Fruit fly (Drosophila melanogaster) whole organism, embryonic: ENCODE measurements around the gene CG12659.

ENCODE experiments used
- Atf-2 ChIP-seq: fragments of 200-800 bp; sonication (Bioruptor generic); optimal IDR thresholded peaks from 2 replicates; lab custom pipeline; 2016; ENCODE audit warnings: missing biosample characterization, missing genetic modification characterization
- Atf3 ChIP-seq: fragments of 200-800 bp; sonication (Bioruptor generic); optimal IDR thresholded peaks from 3 replicates; lab custom pipeline; 2016; ENCODE audit warnings: missing biosample characterization, missing genetic modification characterization
- CG10959 ChIP-seq: fragments of 200-800 bp; sonication (Bioruptor generic); IDR thresholded peaks from 2 replicates; pipeline ENCODE4 v1.3.6; 2022; ENCODE audit warnings: missing biosample characterization, missing genetic modification characterization
- CG11247 ChIP-seq: fragments of 200-800 bp; sonication (Bioruptor generic); IDR thresholded peaks from 2 replicates; pipeline ENCODE4 v1.3.6; 2022; ENCODE audit warnings: missing biosample characterization, missing genetic modification characterization
- CG11560 ChIP-seq: fragments of 200-800 bp; sonication (Bioruptor generic); IDR thresholded peaks from 3 replicates; pipeline ENCODE4 v1.3.6; 2022; ENCODE audit warnings: missing biosample characterization, missing genetic modification characterization
- CG1233 ChIP-seq: fragments of 200-800 bp; sonication (Bioruptor generic); optimal IDR thresholded peaks from 4 replicates; lab custom pipeline; 2018; ENCODE audit warnings: missing biosample characterization, mild to moderate bottlenecking, missing genetic modification characterization
- CG12769 ChIP-seq: fragments of 200-800 bp; sonication (Bioruptor generic); optimal IDR thresholded peaks from 2 replicates; lab custom pipeline; 2019; ENCODE audit warnings: missing biosample characterization, mild to moderate bottlenecking, missing genetic modification characterization, moderate library complexity
- CG13287 ChIP-seq: fragments of 200-800 bp; sonication (Bioruptor generic); IDR thresholded peaks from 2 replicates; pipeline ENCODE4 v1.3.6; 2022; ENCODE audit warnings: missing biosample characterization, missing genetic modification characterization; ENCODE audit not compliant: partially characterized antibody
- CG13624 ChIP-seq: fragments of 200-800 bp; sonication (Bioruptor generic); optimal IDR thresholded peaks from 2 replicates; lab custom pipeline; 2016; ENCODE audit warnings: missing biosample characterization, missing genetic modification characterization
- CG14667 ChIP-seq: fragments of 200-800 bp; sonication (Bioruptor generic); IDR thresholded peaks from 2 replicates; pipeline ENCODE4 v1.3.6; 2022; ENCODE audit warnings: missing biosample characterization, missing genetic modification characterization
- CG16815 ChIP-seq: fragments of 200-800 bp; sonication (Bioruptor generic); optimal IDR thresholded peaks from 3 replicates; lab custom pipeline; 2017; ENCODE audit warnings: missing biosample characterization, mild to moderate bottlenecking, missing genetic modification characterization
- CG30431 ChIP-seq: fragments of 200-800 bp; sonication (Bioruptor generic); optimal IDR thresholded peaks from 2 replicates; lab custom pipeline; 2017; ENCODE audit warnings: missing biosample characterization, missing genetic modification characterization
- CG32767 ChIP-seq: fragments of 200-800 bp; sonication (Bioruptor generic); IDR thresholded peaks from 2 replicates; pipeline ENCODE4 v1.3.6; 2022; ENCODE audit warnings: missing biosample characterization, missing genetic modification characterization
- CG33213 ChIP-seq: fragments of 200-800 bp; sonication (Bioruptor generic); optimal IDR thresholded peaks from 3 replicates; lab custom pipeline; 2016; ENCODE audit warnings: missing biosample characterization, missing genetic modification characterization
- CG3847 ChIP-seq: fragments of 200-800 bp; sonication (Bioruptor generic); IDR thresholded peaks from 2 replicates; pipeline ENCODE4 v1.3.6; 2022; ENCODE audit warnings: missing biosample characterization, missing genetic modification characterization
- CG4282 ChIP-seq: fragments of 200-800 bp; sonication (Bioruptor generic); optimal IDR thresholded peaks from 2 replicates; lab custom pipeline; 2016; ENCODE audit warnings: missing biosample characterization, missing genetic modification characterization
- CG4360 ChIP-seq: fragments of 200-800 bp; sonication (Bioruptor generic); IDR thresholded peaks from 2 replicates; pipeline ENCODE4 v1.3.6; 2022; ENCODE audit warnings: missing biosample characterization, missing genetic modification characterization
- CG6175 ChIP-seq: fragments of 200-800 bp; sonication (Bioruptor generic); IDR thresholded peaks from 3 replicates; pipeline ENCODE4 v1.3.6; 2022; ENCODE audit warnings: missing biosample characterization, missing genetic modification characterization
- CG7928 ChIP-seq: fragments of 200-800 bp; sonication (Bioruptor generic); optimal IDR thresholded peaks from 2 replicates; lab custom pipeline; 2017; ENCODE audit warnings: missing biosample characterization, mild to moderate bottlenecking, missing genetic modification characterization
- CG7987 ChIP-seq: fragments of 200-800 bp; sonication (Bioruptor generic); optimal IDR thresholded peaks from 2 replicates; lab custom pipeline; 2018; ENCODE audit warnings: missing biosample characterization, mild to moderate bottlenecking, missing genetic modification characterization, moderate library complexity
- Deaf1 ChIP-seq: fragments of 200-800 bp; optimal IDR thresholded peaks from 3 replicates; lab custom pipeline; 2019; ENCODE audit warnings: missing biosample characterization, mild to moderate bottlenecking, missing genetic modification characterization, moderate library complexity
- Dref ChIP-seq: fragments of 200-800 bp; sonication (Bioruptor generic); IDR thresholded peaks from 2 replicates; pipeline ENCODE4 v1.3.6; 2022; ENCODE audit warnings: missing biosample characterization, missing genetic modification characterization
- Elba2 ChIP-seq: fragments of 200-800 bp; sonication (Bioruptor generic); optimal IDR thresholded peaks from 3 replicates; lab custom pipeline; 2016; ENCODE audit warnings: missing biosample characterization, missing genetic modification characterization
- Fer1 ChIP-seq: fragments of 200-800 bp; sonication (Bioruptor generic); optimal IDR thresholded peaks from 2 replicates; lab custom pipeline; 2017; ENCODE audit warnings: missing biosample characterization, mild to moderate bottlenecking, missing genetic modification characterization
- HHEX ChIP-seq: fragments of 200-800 bp; sonication (Bioruptor generic); optimal IDR thresholded peaks from 3 replicates; lab custom pipeline; 2017; ENCODE audit warnings: missing biosample characterization, mild to moderate bottlenecking, missing genetic modification characterization, missing genetic modification reagents
- Hsf ChIP-seq: fragments of 200-800 bp; sonication (Bioruptor generic); optimal IDR thresholded peaks from 3 replicates; lab custom pipeline; 2016; ENCODE audit warnings: missing biosample characterization, missing genetic modification characterization
- NK7.1 ChIP-seq: fragments of 200-800 bp; sonication (Bioruptor generic); optimal IDR thresholded peaks from 3 replicates; lab custom pipeline; 2016; ENCODE audit warnings: missing biosample characterization, missing genetic modification characterization
- Oaz ChIP-seq: fragments of 200-800 bp; sonication (Bioruptor generic); IDR thresholded peaks from 2 replicates; pipeline ENCODE4 v1.3.6; 2022; ENCODE audit warnings: missing biosample characterization, missing genetic modification characterization
- Six4 ChIP-seq: fragments of 200-800 bp; sonication (Bioruptor generic); optimal IDR thresholded peaks from 2 replicates; lab custom pipeline; 2016; ENCODE audit warnings: missing biosample characterization, missing genetic modification characterization
- TFAM ChIP-seq: fragments of 200-800 bp; sonication (Bioruptor generic); optimal IDR thresholded peaks from 2 replicates; lab custom pipeline; 2017; ENCODE audit warnings: missing biosample characterization, missing genetic modification characterization, inconsistent platforms
- Trl ChIP-seq, 3 experiments: fragments of >200 bp in 2 of 3; fragments of 200-800 bp in 1 of 3; sonication (Bioruptor generic) in 1 of 3; optimal IDR thresholded peaks; 2 replicates in 1 of 3; 3 replicates in 2 of 3; lab custom pipeline; 2016 to 2017; ENCODE audit warnings: missing biosample characterization in 1 of 3, missing genetic modification characterization in 1 of 3
- Xbp1 ChIP-seq: fragments of 200-800 bp; sonication (Bioruptor generic); optimal IDR thresholded peaks from 3 replicates; lab custom pipeline; 2016; ENCODE audit warnings: missing biosample characterization, mild to moderate bottlenecking, missing genetic modification characterization
- al ChIP-seq: fragments of 200-800 bp; sonication (Bioruptor generic); IDR thresholded peaks from 2 replicates; pipeline ENCODE4 v1.3.6; 2022; ENCODE audit warnings: missing biosample characterization, missing genetic modification characterization
- bcd ChIP-seq: fragments of 200-800 bp; sonication (Bioruptor generic); optimal IDR thresholded peaks from 2 replicates; lab custom pipeline; 2017; ENCODE audit warnings: missing biosample characterization, mild to moderate bottlenecking, missing genetic modification characterization
- ci ChIP-seq: fragments of 200-800 bp; sonication (Bioruptor generic); IDR thresholded peaks from 3 replicates; pipeline ENCODE4 v1.3.6; 2022; ENCODE audit warnings: missing biosample characterization, missing genetic modification characterization
- crp ChIP-seq, 2 experiments: fragments of 200-800 bp; sonication (Bioruptor generic); optimal IDR thresholded peaks; 2 replicates in 1 of 2; 3 replicates in 1 of 2; lab custom pipeline; 2017; ENCODE audit warnings: missing biosample characterization in 2 of 2, missing genetic modification characterization in 2 of 2, mild to moderate bottlenecking in 1 of 2, moderate library complexity in 1 of 2
- dimm ChIP-seq: fragments of 200-800 bp; sonication (Bioruptor generic); IDR thresholded peaks from 2 replicates; pipeline ENCODE4 v1.3.6; 2022; ENCODE audit warnings: missing biosample characterization, missing genetic modification characterization
- fu2 ChIP-seq: fragments of 200-800 bp; sonication (Bioruptor generic); optimal IDR thresholded peaks from 2 replicates; lab custom pipeline; 2016; ENCODE audit warnings: missing biosample characterization, missing genetic modification characterization
- ind ChIP-seq: fragments of 200-800 bp; sonication (Bioruptor generic); optimal IDR thresholded peaks from 3 replicates; lab custom pipeline; 2016; ENCODE audit warnings: missing biosample characterization, missing genetic modification characterization
- insv ChIP-seq, 2 experiments: fragments of 200-800 bp; sonication (Bioruptor generic); optimal IDR thresholded peaks; 3 replicates each; lab custom pipeline; 2016 to 2018; ENCODE audit warnings: missing biosample characterization in 2 of 2, missing genetic modification characterization in 2 of 2
- jigr1 ChIP-seq: fragments of 200-800 bp; sonication (Bioruptor generic); IDR thresholded peaks from 3 replicates; pipeline ENCODE4 v1.3.6; 2022; ENCODE audit warnings: missing biosample characterization, missing genetic modification characterization
- mam ChIP-seq: fragments of 200-800 bp; sonication (Bioruptor generic); optimal IDR thresholded peaks from 3 replicates; lab custom pipeline; 2016; ENCODE audit warnings: missing biosample characterization, missing genetic modification characterization
- mirr ChIP-seq: fragments of 200-800 bp; sonication (Bioruptor generic); optimal IDR thresholded peaks from 3 replicates; lab custom pipeline; 2018; ENCODE audit warnings: missing biosample characterization, mild to moderate bottlenecking, missing genetic modification characterization
- nom ChIP-seq: fragments of 200-800 bp; sonication (Bioruptor generic); optimal IDR thresholded peaks from 2 replicates; lab custom pipeline; 2017; ENCODE audit warnings: missing biosample characterization, missing genetic modification characterization, mild to moderate bottlenecking, moderate library complexity, missing genetic modification reagents
- otp ChIP-seq: fragments of 200-800 bp; sonication (Bioruptor generic); IDR thresholded peaks from 3 replicates; pipeline ENCODE4, ENCODE4 v1.3.6; 2022; ENCODE audit warnings: missing biosample characterization, missing genetic modification characterization
- phol ChIP-seq: fragments of 200-800 bp; sonication (Bioruptor generic); optimal IDR thresholded peaks from 3 replicates; lab custom pipeline; 2018; ENCODE audit warnings: missing biosample characterization, mild to moderate bottlenecking, missing genetic modification characterization, moderate library complexity
- pnt ChIP-seq: fragments of 200-800 bp; sonication (Bioruptor generic); optimal IDR thresholded peaks from 3 replicates; lab custom pipeline; 2016; ENCODE audit warnings: missing biosample characterization, missing genetic modification characterization
- slou ChIP-seq: fragments of 200-800 bp; sonication (Bioruptor generic); optimal IDR thresholded peaks from 3 replicates; lab custom pipeline; 2016; ENCODE audit warnings: missing biosample characterization, missing genetic modification characterization
- trh ChIP-seq: fragments of 200-800 bp; sonication (Bioruptor generic); optimal IDR thresholded peaks from 2 replicates; lab custom pipeline; 2016; ENCODE audit warnings: missing biosample characterization, missing genetic modification characterization
- tx ChIP-seq: fragments of 200-800 bp; sonication (Bioruptor generic); optimal IDR thresholded peaks from 2 replicates; lab custom pipeline; 2016; ENCODE audit warnings: missing biosample characterization, missing genetic modification characterization
- unpg ChIP-seq: fragments of 200-800 bp; sonication (Bioruptor generic); optimal IDR thresholded peaks from 3 replicates; lab custom pipeline; 2018; ENCODE audit warnings: missing biosample characterization, mild to moderate bottlenecking, missing genetic modification characterization, moderate library complexity

Gene CG12659

DNA sequence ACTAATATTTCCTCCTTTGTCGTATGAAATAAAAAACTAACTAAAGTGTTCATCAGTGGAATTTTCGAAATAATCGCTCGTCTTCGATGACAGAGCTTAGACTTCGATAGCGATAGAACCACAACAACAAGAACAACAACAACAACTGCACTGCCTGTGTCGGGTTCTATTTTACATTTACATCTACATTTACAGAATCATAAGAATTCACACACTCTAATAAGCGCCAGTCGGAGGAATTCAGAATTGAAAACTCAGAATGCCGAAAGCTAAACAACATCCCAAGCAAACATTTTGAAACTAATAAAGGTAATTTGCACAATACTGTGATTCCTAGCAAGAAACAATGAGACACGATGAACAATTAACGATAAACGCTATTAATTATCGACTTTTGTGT, 37.2 kb downstream of the CG12659 start (continued):
- no peak for TF ChIP-seq CG30431
- no peak for TF ChIP-seq CG7987 (GFP tag; lab: Kevin White, UChicago)
- no peak for TF ChIP-seq CG14667
- no peak for TF ChIP-seq Hsf (GFP tag; lab: Kevin White, UChicago)
- TF ChIP-seq CG4360 = peak; percentile 92
- TF ChIP-seq HHEX (GFP tag; lab: Kevin White, UChicago) = no peak
- no peak for TF ChIP-seq CG12769 (tag; lab: Kevin White, UChicago)
- no peak for TF ChIP-seq Six4 (GFP tag; lab: Kevin White, UChicago)
- no peak for TF ChIP-seq jigr1 (GFP tag; lab: Robert Waterston, UW)
- no peak for TF ChIP-seq TFAM (GFP tag; lab: Kevin White, UChicago)
- TF ChIP-seq, all 482 proteins: peak for 26

DNA sequence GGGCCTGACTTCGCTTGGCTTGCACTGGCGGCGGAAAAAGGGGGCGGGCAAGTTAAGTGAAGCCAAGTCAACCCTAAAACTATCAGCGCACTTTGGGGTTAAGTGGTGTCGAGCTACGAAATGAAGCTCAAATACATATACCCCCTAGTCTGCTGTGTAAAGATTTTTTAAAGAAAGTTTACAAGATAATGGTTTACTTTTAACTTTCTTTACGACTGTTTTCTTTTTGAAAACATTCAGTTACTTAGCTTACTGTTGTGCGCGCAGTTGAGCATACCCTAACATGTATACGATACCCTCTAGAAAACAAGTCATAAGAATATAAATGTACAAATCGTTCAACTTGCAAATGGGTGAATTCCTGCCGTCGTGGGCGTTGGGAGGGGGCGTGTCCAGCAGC, 48.8 kb downstream of the CG12659 start:
- TF ChIP-seq Dref = no peak
- TF ChIP-seq otp = no peak
- TF ChIP-seq CG1233 = no peak
- TF ChIP-seq fu2 (GFP tag; lab: Kevin White, UChicago) = no peak
- TF ChIP-seq Atf3 (GFP tag; lab: Kevin White, UChicago) = no peak
- peak; percentile 29 for TF ChIP-seq ind (GFP tag; lab: Kevin White, UChicago)
- TF ChIP-seq Trl (optimal IDR thresholded peaks at IDR 0.05; lab: Kevin White, UChicago) = no peak
- TF ChIP-seq Trl (GFP tag; optimal IDR thresholded peaks at IDR 0.05; lab: Kevin White, UChicago) = peak; percentile 0
- TF ChIP-seq Elba2 (GFP tag; lab: Kevin White, UChicago) = no peak
- 0 out of 2 replicates have a peak, but pooled peaks have one; percentile 17 for TF ChIP-seq Oaz (GFP tag; lab: Robert Waterston, UW)
- 0 out of 2 replicates have a peak, but pooled peaks have one; percentile 10 for TF ChIP-seq dimm (GFP tag; lab: Robert Waterston, UW)
- TF ChIP-seq NK7.1 (GFP tag; lab: Kevin White, UChicago) = no peak
- TF ChIP-seq CG11247 (GFP tag; lab: Robert Waterston, UW) = no peak
- TF ChIP-seq CG10959 (GFP tag; lab: Robert Waterston, UW) = no peak
- TF ChIP-seq Xbp1 (GFP tag; lab: Kevin White, UChicago) = peak; percentile 41
- no peak for TF ChIP-seq crp (GFP tag; optimal IDR thresholded peaks at IDR 0.05; lab: Kevin White, UChicago)
- TF ChIP-seq CG33213 (GFP tag; lab: Kevin White, UChicago) = no peak
- TF ChIP-seq pnt (GFP tag; lab: Kevin White, UChicago) = peak; percentile 21
- peak; percentile 40 for TF ChIP-seq mam
- no peak for TF ChIP-seq trh (GFP tag; lab: Kevin White, UChicago)
- peak; percentile 15 for TF ChIP-seq Fer1 (GFP tag; lab: Kevin White, UChicago)
- TF ChIP-seq unpg = no peak
- no peak for TF ChIP-seq al (GFP tag; lab: Robert Waterston, UW)
- no peak for TF ChIP-seq tx
- TF ChIP-seq CG11560 (tag; lab: Robert Waterston, UW) = no peak
- peak; percentile 28 for TF ChIP-seq phol
- TF ChIP-seq CG3847 (GFP tag; lab: Robert Waterston, UW) = peak; percentile 27; the same call in 1 of the 2 replicates
- TF ChIP-seq bcd (GFP tag; lab: Kevin White, UChicago) = no peak
- TF ChIP-seq CG16815 = no peak
- TF ChIP-seq Deaf1 (tag; lab: Kevin White, UChicago) = no peak
- TF ChIP-seq CG4282 (GFP tag; lab: Kevin White, UChicago) = no peak
- TF ChIP-seq CG7928 = no peak
- no peak for TF ChIP-seq slou (GFP tag; lab: Kevin White, UChicago)
- TF ChIP-seq ci (GFP tag; lab: Robert Waterston, UW) = no peak
- TF ChIP-seq CG6175 (GFP tag; lab: Robert Waterston, UW) = no peak
- TF ChIP-seq CG13287 (GFP tag; lab: Robert Waterston, UW) = no peak
- no peak for TF ChIP-seq CG13624 (GFP tag; lab: Kevin White, UChicago)
- TF ChIP-seq CG32767 (GFP tag; lab: Robert Waterston, UW) = no peak
- TF ChIP-seq insv (GFP tag; optimal IDR thresholded peaks at IDR 0.05; lab: Kevin White, UChicago) = no peak
- no peak for TF ChIP-seq nom (GFP tag; lab: Kevin White, UChicago)
- TF ChIP-seq Atf-2 (GFP tag; lab: Kevin White, UChicago) = no peak
- TF ChIP-seq mirr (GFP tag; lab: Kevin White, UChicago) = no peak
